Fruit fly (Drosophila melanogaster) whole organism, wandering third instar larva: ENCODE measurements around the gene CG3566.

ENCODE experiments used
- dmrt93B ChIP-seq: fragments of 200-800 bp; sonication (Bioruptor generic); optimal IDR thresholded peaks from 2 replicates; lab custom pipeline; 2018; ENCODE audit warnings: missing biosample characterization, mild to moderate bottlenecking, missing genetic modification characterization
- h ChIP-seq: fragments of 200-800 bp; sonication (Bioruptor generic); optimal IDR thresholded peaks from 3 replicates; lab custom pipeline; 2016; ENCODE audit warnings: missing biosample characterization, mild to moderate bottlenecking, missing genetic modification characterization
- sage ChIP-seq: fragments of 200-800 bp; sonication (Bioruptor generic); optimal IDR thresholded peaks from 2 replicates; lab custom pipeline; 2016; ENCODE audit warnings: missing biosample characterization, mild to moderate bottlenecking, missing genetic modification characterization
- tai ChIP-seq: sonication (Bioruptor generic); optimal IDR thresholded peaks from 2 replicates; lab custom pipeline; 2016; ENCODE audit warnings: missing biosample characterization, missing genetic modification characterization

DNA sequence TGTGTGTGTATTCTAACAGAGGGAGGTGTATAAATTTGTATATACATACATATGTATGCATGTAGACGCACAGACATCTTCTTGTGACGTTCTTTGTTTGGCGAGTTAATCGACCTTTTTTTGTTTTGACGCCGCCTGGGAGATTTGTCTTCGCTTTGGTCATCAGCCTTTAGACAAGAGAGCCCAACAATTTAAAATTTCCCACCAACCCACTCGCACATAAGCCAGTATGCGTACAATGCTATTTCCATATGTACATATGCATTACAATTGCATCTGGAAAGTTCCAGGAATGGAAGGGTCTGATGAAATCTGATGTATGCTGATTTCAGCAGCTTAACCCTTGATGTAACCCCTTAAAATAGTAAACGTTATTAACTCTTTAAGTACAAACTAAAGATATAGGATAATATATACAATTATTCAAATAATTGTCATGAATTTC, 3.1 kb upstream of the CG3566 start, which contains the start of gene Ubi-p5E:
- TF ChIP-seq sage (GFP tag; lab: Kevin White, UChicago) (no peak), tai (no peak), h (GFP tag; lab: Kevin White, UChicago) (no peak), dmrt93B (GFP tag; lab: Kevin White, UChicago) (no peak)
